Fruit fly (Drosophila melanogaster) S2 (cell line): ENCODE data around the gene Rac1.

ENCODE experiments used
- CG8478 ChIP-seq: fragments of >200 bp; optimal IDR thresholded peaks from 2 replicates; lab custom pipeline; 2018
- CTCF ChIP-seq, 2 experiments: fragments of >200 bp; optimal IDR thresholded peaks; 2 replicates each; lab custom pipeline; 2018

Rac1 gene

dm6 chr3L:1256061-1256780 is 46.3 kb downstream of the Rac1 start, which contains the start of gene tfc:
Gene tfc (plus strand): TSS chr3L:1256449.
- no peak for TF ChIP-seq CTCF (optimal IDR thresholded peaks at IDR 0.05; lab: Kevin White, UChicago)
- TF ChIP-seq CG8478, result no peak

dm6 chr3L:1251712-1252111 is 50.8 kb downstream of the Rac1 start, which contains the start of the genes CG9130 and CG9133:
Gene CG9130 (plus strand): TSS chr3L:1252012.
Gene CG9133 (plus strand): TSS chr3L:1252012.
- TF ChIP-seq CG8478 (no peak), CTCF (optimal IDR thresholded peaks at IDR 0.05; lab: Kevin White, UChicago) (no peak)
